Worm (Caenorhabditis elegans): Measurements from ENCODE around the gene F59B2.14.

- peak; percentile 7 for TF ChIP-seq him-1 (tag; optimal IDR thresholded peaks at IDR 0.05)
- no peak for TF ChIP-seq W03F9.2 (tag; optimal IDR thresholded peaks at IDR 0.05)
Measured at ce11 chrIII:8974835-8975234, 47.6 kb downstream of the F59B2.14 start.
